Worm (Caenorhabditis elegans) whole organism, midembryonic: ENCODE measurements around the gene sss-1.
"Not testable (repeated sequence)": the region's sequence is repeated elsewhere in the genome, so short reads cannot be mapped to it uniquely, and the experiment has no call there.

Experiments used
- T22C8.4 ChIP-seq: fragments of 200-800 bp; sonication (Bioruptor generic); IDR thresholded peaks from 2 replicates; pipeline ENCODE4 v1.3.6; 2022; ENCODE audit warnings: missing genetic modification characterization, missing compliant biosample characterization
- cog-1 ChIP-seq: sonication (generic microtip); optimal IDR thresholded peaks from 2 replicates; lab custom pipeline; 2016; ENCODE audit warnings: missing genetic modification characterization, missing compliant biosample characterization
- flt-1 ChIP-seq: fragments of 200-800 bp; sonication (Bioruptor generic); IDR thresholded peaks from 2 replicates; pipeline ENCODE4 v1.3.6; 2022; ENCODE audit warnings: missing genetic modification characterization, missing compliant biosample characterization
- klf-2 ChIP-seq: fragments of 200-800 bp; sonication (Bioruptor generic); conservative IDR thresholded peaks from 2 replicates; pipeline ENCODE4 v1.3.6; 2022; ENCODE audit warnings: missing genetic modification reagents, missing genetic modification characterization, missing compliant biosample characterization
- med-1 ChIP-seq: sonication (generic microtip); optimal IDR thresholded peaks from 2 replicates; lab custom pipeline; 2017; ENCODE audit warnings: missing genetic modification characterization, mild to moderate bottlenecking, missing compliant biosample characterization, antibody characterized with exemption, missing genetic modification reagents; ENCODE audit not compliant: insufficient read depth
- ref-1 ChIP-seq: fragments of 200-800 bp; sonication (Bioruptor generic); conservative IDR thresholded peaks from 2 replicates; pipeline ENCODE4 v1.3.6; 2022; ENCODE audit warnings: missing genetic modification reagents, missing genetic modification characterization, missing compliant biosample characterization
- tab-1 ChIP-seq: fragments of 200-800 bp; sonication (Bioruptor generic); IDR thresholded peaks from 2 replicates; pipeline ENCODE4 v1.3.6; 2022; ENCODE audit warnings: missing genetic modification characterization, missing compliant biosample characterization
- ztf-23 ChIP-seq: fragments of 200-800 bp; sonication (Bioruptor generic); IDR thresholded peaks from 2 replicates; pipeline ENCODE4 v1.3.6; 2022; ENCODE audit warnings: missing genetic modification reagents, missing genetic modification characterization, missing compliant biosample characterization
- ztf-29 ChIP-seq: fragments of 200-800 bp; sonication (Bioruptor generic); IDR thresholded peaks from 2 replicates; pipeline ENCODE4 v1.3.6; 2022; ENCODE audit warnings: missing genetic modification reagents, missing genetic modification characterization, missing compliant biosample characterization

The sss-1 gene

ce11 chrIV:9915128-9915527 lies 21.6 kb upstream of the sss-1 start:
- TF ChIP-seq cog-1 (tag; lab: Kevin White, UChicago) (no peak), ztf-29 (GFP tag; lab: Robert Waterston, UW) (no peak), med-1 (no peak), T22C8.4 (GFP tag; lab: Robert Waterston, UW) (no peak)

DNA sequence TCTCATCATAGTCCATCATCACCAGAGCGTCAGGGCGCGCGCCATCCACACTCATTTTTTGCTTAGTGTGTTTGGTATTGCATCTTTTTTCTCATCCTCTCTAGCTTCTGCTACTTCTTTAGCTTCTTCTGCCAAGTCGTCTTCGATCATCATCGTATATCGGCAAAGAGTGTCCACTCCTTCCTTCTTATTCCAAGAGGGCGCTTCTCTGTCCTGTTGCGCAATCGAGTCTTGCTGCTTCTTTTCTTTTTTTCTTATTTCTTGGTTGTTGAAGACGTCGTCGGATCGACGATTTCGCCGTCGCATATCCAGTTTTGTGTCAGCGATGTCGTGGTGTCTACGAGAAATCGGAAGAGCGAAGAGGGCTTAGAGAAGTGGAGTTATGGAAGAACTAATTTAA lies 19.5 kb upstream of the sss-1 start:
- TF ChIP-seq ztf-29 (GFP tag; lab: Robert Waterston, UW) (no peak), med-1 (no peak), cog-1 (tag; lab: Kevin White, UChicago) (no peak), ztf-23 (GFP tag; lab: Robert Waterston, UW) (no peak)

ce11 chrIV:9903608-9904007 lies 10.1 kb upstream of the sss-1 start, which contains the start of gene best-13:
Gene best-13 (plus strand): TSS chrIV:9903908.
- no peak for TF ChIP-seq flt-1
- no peak for TF ChIP-seq T22C8.4 (GFP tag; lab: Robert Waterston, UW)
- no peak for TF ChIP-seq cog-1 (tag; lab: Kevin White, UChicago)
- TF ChIP-seq ztf-23 (GFP tag; lab: Robert Waterston, UW) = no peak

DNA sequence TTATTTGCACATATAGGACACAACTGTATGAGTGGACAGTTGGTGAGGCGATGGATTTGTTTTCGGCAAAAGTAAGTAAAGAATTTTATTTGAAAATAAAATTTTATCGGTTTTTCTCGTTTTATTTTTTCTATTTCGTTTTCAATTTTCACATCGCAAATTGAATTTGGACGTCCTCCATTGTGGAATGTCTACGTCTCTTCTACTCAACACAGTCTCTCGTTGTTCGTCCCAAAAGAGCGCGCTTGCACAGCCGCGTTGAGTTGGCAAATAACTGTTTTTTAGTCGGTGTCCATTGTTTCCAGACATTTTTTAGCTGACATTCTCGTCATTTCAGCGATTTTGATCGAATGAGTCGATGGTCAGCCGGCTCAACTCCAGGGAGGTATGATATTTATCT lies 5.7 kb upstream of the sss-1 start:
- no peak for TF ChIP-seq tab-1
- no peak for TF ChIP-seq med-1
- no peak for TF ChIP-seq flt-1
- TF ChIP-seq klf-2 (GFP tag; lab: Robert Waterston, UW) = no peak
- TF ChIP-seq ztf-23 (GFP tag; lab: Robert Waterston, UW) = no peak
- TF ChIP-seq T22C8.4 (GFP tag; lab: Robert Waterston, UW) = no peak
- no peak for TF ChIP-seq ztf-29 (GFP tag; lab: Robert Waterston, UW)

DNA sequence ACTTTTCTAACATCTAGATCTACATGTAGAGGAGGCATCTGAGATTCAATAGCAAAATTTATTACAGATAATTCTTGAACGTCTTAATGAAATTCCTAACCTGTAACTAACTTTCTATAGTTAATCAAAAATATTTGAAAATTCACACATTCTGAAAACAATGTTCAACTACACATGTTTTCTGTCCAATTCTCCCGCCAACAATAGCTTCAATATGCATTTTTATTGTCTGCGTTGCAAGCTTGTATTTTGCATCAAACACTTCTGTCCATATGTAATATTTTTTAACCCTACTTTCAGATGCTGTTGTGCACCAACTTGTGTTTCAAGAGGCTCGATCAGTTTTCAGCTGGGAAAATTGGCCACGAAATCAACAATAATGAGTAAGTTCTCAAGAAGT lies 5.2 kb upstream of the sss-1 start, which contains the start of gene tbc-3:
Gene tbc-3, plus strand, starts transcription at position 301 of the 400 bp plus-strand sequence.
- TF ChIP-seq ztf-29 (GFP tag; lab: Robert Waterston, UW) (no peak), tab-1 (no peak), ztf-23 (GFP tag; lab: Robert Waterston, UW) (no peak), ref-1 (GFP tag; lab: Robert Waterston, UW) (no peak), T22C8.4 (GFP tag; lab: Robert Waterston, UW) (no peak), med-1 (no peak), flt-1 (no peak), klf-2 (GFP tag; lab: Robert Waterston, UW) (no peak), cog-1 (tag; lab: Kevin White, UChicago) (no peak)

DNA sequence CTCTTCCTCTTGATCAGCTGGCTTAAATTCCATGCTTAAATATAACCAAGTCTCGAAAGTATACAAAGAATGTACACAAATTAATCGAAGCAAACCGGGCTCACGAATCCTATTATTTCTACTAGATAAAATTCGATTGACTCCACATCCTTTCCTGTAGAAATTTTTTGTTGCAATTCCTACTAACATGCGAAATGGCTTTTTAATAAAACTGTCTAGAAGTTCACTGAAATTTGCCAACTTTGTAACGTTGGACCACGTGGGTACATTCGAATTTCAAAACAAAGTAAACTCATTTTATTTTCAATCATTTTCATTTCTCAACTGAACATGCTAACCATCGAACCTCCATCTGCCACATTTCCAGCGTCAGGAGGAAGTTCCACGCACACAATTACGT lies 1.5 kb upstream of the sss-1 start, which contains the start of gene ssp-32:
Gene ssp-32, plus strand, starts transcription at position 301 of the 400 bp plus-strand sequence.
- no peak for TF ChIP-seq cog-1 (tag; lab: Kevin White, UChicago)
- TF ChIP-seq ref-1 (GFP tag; lab: Robert Waterston, UW) = no peak
- TF ChIP-seq T22C8.4 (GFP tag; lab: Robert Waterston, UW) = no peak
- TF ChIP-seq med-1 = no peak
- no peak for TF ChIP-seq flt-1
- TF ChIP-seq klf-2 (GFP tag; lab: Robert Waterston, UW) = no peak
- TF ChIP-seq tab-1 = no peak
- TF ChIP-seq ztf-23 (GFP tag; lab: Robert Waterston, UW) = no peak
- no peak for TF ChIP-seq ztf-29 (GFP tag; lab: Robert Waterston, UW)

DNA sequence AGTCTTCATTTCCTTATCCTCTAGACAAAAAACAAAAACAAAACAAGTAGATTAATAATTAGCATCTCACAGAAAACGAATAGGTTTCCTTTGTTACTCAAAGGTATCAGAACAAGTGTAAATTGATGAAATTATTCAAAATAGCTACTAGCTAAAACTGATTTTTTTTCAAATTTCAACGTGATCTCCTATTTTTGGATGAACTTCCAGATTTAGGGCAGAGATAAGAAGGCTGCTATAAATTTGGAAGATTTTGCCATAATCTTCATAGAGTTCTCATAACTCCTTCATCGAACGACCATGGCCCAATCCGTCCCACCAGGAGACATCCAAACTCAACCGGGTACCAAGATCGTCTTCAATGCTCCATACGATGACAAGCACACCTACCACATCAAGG lies 782 bp upstream of the sss-1 start, which contains the start of gene msp-77:
Gene msp-77, plus strand, starts transcription at position 301 of the 400 bp plus-strand sequence.
- not testable (repeated sequence) for TF ChIP-seq T22C8.4 (GFP tag; lab: Robert Waterston, UW); ztf-23 (GFP tag; lab: Robert Waterston, UW); med-1

- no peak for TF ChIP-seq ztf-29 (GFP tag; lab: Robert Waterston, UW)
- no peak for TF ChIP-seq klf-2 (GFP tag; lab: Robert Waterston, UW)
Observed at ce11 chrIV:9891938-9892337, 1.6 kb downstream of the sss-1 start, which contains the start of gene F32B6.4. Gene F32B6.4 (minus strand): TSS chrIV:9892038.

ce11 chrIV:9889857-9890256 lies 3.7 kb downstream of the sss-1 start, which contains the start of gene ttbk-3:
Gene ttbk-3 (minus strand): TSS chrIV:9889957.
- TF ChIP-seq flt-1 = no peak
- TF ChIP-seq T22C8.4 (GFP tag; lab: Robert Waterston, UW) = no peak
- no peak for TF ChIP-seq klf-2 (GFP tag; lab: Robert Waterston, UW)
- TF ChIP-seq tab-1 = no peak
- TF ChIP-seq med-1 = no peak
- no peak for TF ChIP-seq ztf-29 (GFP tag; lab: Robert Waterston, UW)
- TF ChIP-seq ztf-23 (GFP tag; lab: Robert Waterston, UW) = no peak
- TF ChIP-seq ref-1 (GFP tag; lab: Robert Waterston, UW) = no peak
- no peak for TF ChIP-seq cog-1 (tag; lab: Kevin White, UChicago)

ce11 chrIV:9884257-9884656 lies 9.3 kb downstream of the sss-1 start, which contains the start of the genes prp-18 and mccc-1:
Gene prp-18 (minus strand): TSS chrIV:9884383.
Gene mccc-1 (plus strand): TSS chrIV:9884570.
- no peak for TF ChIP-seq flt-1
- no peak for TF ChIP-seq T22C8.4 (GFP tag; lab: Robert Waterston, UW)
- TF ChIP-seq klf-2 (GFP tag; lab: Robert Waterston, UW) = no peak
- no peak for TF ChIP-seq cog-1 (tag; lab: Kevin White, UChicago)
- no peak for TF ChIP-seq med-1
- TF ChIP-seq ztf-29 (GFP tag; lab: Robert Waterston, UW) = no peak
- TF ChIP-seq ref-1 (GFP tag; lab: Robert Waterston, UW) = no peak
- no peak for TF ChIP-seq ztf-23 (GFP tag; lab: Robert Waterston, UW)
- TF ChIP-seq tab-1 = no peak

DNA sequence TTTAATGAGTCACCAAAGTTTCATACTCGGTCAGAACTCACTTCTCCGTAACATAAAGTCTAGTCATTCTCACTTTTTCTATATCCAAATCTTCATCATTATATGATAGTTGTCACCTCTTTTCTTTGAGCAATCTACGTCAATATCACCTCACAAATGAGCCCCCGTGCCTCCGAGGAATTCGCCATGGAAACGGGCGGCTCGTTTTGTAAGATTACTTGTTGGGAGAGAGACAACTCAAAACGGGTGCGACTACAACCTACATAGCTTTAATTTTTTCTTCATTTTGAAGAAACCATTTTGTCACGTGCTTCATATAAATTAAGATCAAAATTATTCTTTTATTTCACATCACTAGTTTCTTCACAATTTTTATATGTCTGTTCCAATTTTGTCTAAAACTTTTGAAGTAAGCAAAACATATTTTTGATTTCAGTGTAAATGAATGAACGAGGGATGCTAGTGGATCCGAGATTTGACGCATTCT lies 14.6 kb downstream of the sss-1 start, which contains the start of gene nhr-4:
Gene nhr-4, plus strand, starts transcription at position 437 of the 487 bp plus-strand sequence.
- TF ChIP-seq ztf-29 (GFP tag; lab: Robert Waterston, UW) = no peak
- TF ChIP-seq ztf-23 (GFP tag; lab: Robert Waterston, UW) = no peak
